Worm (Caenorhabditis elegans) whole organism, L2 larva: ENCODE data around the gene shn-1.

ENCODE experiments used
- nhr-237 ChIP-seq: fragments of 150-350 bp; optimal IDR thresholded peaks from 2 replicates; lab custom pipeline; 2014; ENCODE audit warnings: missing biosample characterization, missing genetic modification characterization
- skn-1 ChIP-seq: sonication (generic microtip); optimal IDR thresholded peaks from 2 replicates; lab custom pipeline; 2017; ENCODE audit warnings: missing biosample characterization, missing genetic modification characterization
- unc-55 ChIP-seq: fragments of 150-350 bp; sonication (generic microtip); optimal IDR thresholded peaks from 3 replicates; lab custom pipeline; 2014; ENCODE audit warnings: missing biosample characterization, missing genetic modification reagents, missing genetic modification characterization

- no peak for TF ChIP-seq unc-55 (GFP tag; lab: Kevin White, UChicago)
- no peak for TF ChIP-seq skn-1 (tag; lab: Kevin White, UChicago)
- no peak for TF ChIP-seq nhr-237 (tag; lab: Kevin White, UChicago)
Measured at ce11 chrII:11343300-11343869, 47.4 kb downstream of the shn-1 start, which contains the start of gene lgc-20.
